Worm (Caenorhabditis elegans) whole organism, late embryonic: ENCODE data around the gene noca-2.
A peak's percentile ranks its signal among the peaks of the same experiment; 100 is the strongest.

Experiments used
- C08G9.2 ChIP-seq: sonication (generic microtip); optimal IDR thresholded peaks from 2 replicates; lab custom pipeline; 2016; ENCODE audit warnings: mild to moderate bottlenecking, missing genetic modification characterization, moderate library complexity, missing compliant biosample characterization
- C38D4.7 ChIP-seq: fragments of 200-800 bp; sonication (Bioruptor generic); optimal IDR thresholded peaks from 2 replicates; lab custom pipeline; 2018; ENCODE audit warnings: mild to moderate bottlenecking, missing genetic modification characterization, moderate library complexity, missing compliant biosample characterization
- F13H6.1 ChIP-seq: sonication (generic microtip); optimal IDR thresholded peaks from 2 replicates; lab custom pipeline; 2016; ENCODE audit warnings: missing genetic modification characterization, missing compliant biosample characterization
- K09A11.1 ChIP-seq: sonication (generic microtip); optimal IDR thresholded peaks from 2 replicates; lab custom pipeline; 2017; ENCODE audit warnings: antibody characterized with exemption, mild to moderate bottlenecking, missing genetic modification characterization, missing compliant biosample characterization; ENCODE audit not compliant: insufficient read depth
- T23F11.4 ChIP-seq: fragments of 200-800 bp; sonication (Bioruptor generic); optimal IDR thresholded peaks from 2 replicates; lab custom pipeline; 2018; ENCODE audit warnings: mild to moderate bottlenecking, missing genetic modification characterization, missing compliant biosample characterization
- Y22D7AL.16 ChIP-seq: sonication (generic microtip); optimal IDR thresholded peaks from 2 replicates; lab custom pipeline; 2016; ENCODE audit warnings: missing genetic modification characterization, missing compliant biosample characterization
- ama-1 ChIP-seq: fragments of 150-350 bp; optimal IDR thresholded peaks from 2 replicates; lab custom pipeline; 2014
- ceh-18 ChIP-seq: sonication (generic microtip); optimal IDR thresholded peaks from 2 replicates; lab custom pipeline; 2016; ENCODE audit warnings: missing genetic modification characterization, missing compliant biosample characterization
- ceh-19 ChIP-seq: fragments of 200-800 bp; sonication (Bioruptor generic); optimal IDR thresholded peaks from 2 replicates; lab custom pipeline; 2018; ENCODE audit warnings: mild to moderate bottlenecking, missing genetic modification characterization, missing compliant biosample characterization
- ceh-2 ChIP-seq: sonication (generic microtip); optimal IDR thresholded peaks from 2 replicates; lab custom pipeline; 2016; ENCODE audit warnings: missing genotype, missing genetic modification characterization, missing compliant biosample characterization
- ceh-22 ChIP-seq: sonication (generic microtip); optimal IDR thresholded peaks from 2 replicates; lab custom pipeline; 2017; ENCODE audit warnings: missing biosample characterization, missing genetic modification characterization
- ceh-24 ChIP-seq: sonication (generic microtip); optimal IDR thresholded peaks from 2 replicates; lab custom pipeline; 2016; ENCODE audit warnings: mild to moderate bottlenecking, missing genetic modification characterization, missing compliant biosample characterization
- ceh-31 ChIP-seq: sonication (generic microtip); optimal IDR thresholded peaks from 2 replicates; lab custom pipeline; 2016; ENCODE audit warnings: missing genetic modification characterization, missing compliant biosample characterization
- ceh-45 ChIP-seq: fragments of 200-800 bp; sonication (Bioruptor generic); IDR thresholded peaks from 2 replicates; pipeline ENCODE4 v1.3.6; 2022; ENCODE audit warnings: missing genetic modification reagents, missing genetic modification characterization, missing compliant biosample characterization
- ceh-48 ChIP-seq: sonication (generic microtip); optimal IDR thresholded peaks from 2 replicates; lab custom pipeline; 2016; ENCODE audit warnings: missing genetic modification characterization, inconsistent platforms, missing compliant biosample characterization
- dmd-4 ChIP-seq: sonication (generic microtip); optimal IDR thresholded peaks from 2 replicates; lab custom pipeline; 2016; ENCODE audit warnings: borderline replicate concordance, missing genetic modification characterization, missing compliant biosample characterization
- dve-1 ChIP-seq: sonication (generic microtip); optimal IDR thresholded peaks from 2 replicates; lab custom pipeline; 2017; ENCODE audit warnings: antibody characterized with exemption, mild to moderate bottlenecking, missing genetic modification characterization, missing compliant biosample characterization
- elt-2 ChIP-seq: sonication (generic microtip); optimal IDR thresholded peaks from 2 replicates; lab custom pipeline; 2016; ENCODE audit warnings: missing genetic modification reagents, missing genetic modification characterization, missing compliant biosample characterization
- elt-4 ChIP-seq: sonication (generic microtip); optimal IDR thresholded peaks from 2 replicates; lab custom pipeline; 2016; ENCODE audit warnings: missing genetic modification characterization, missing compliant biosample characterization
- eyg-1 ChIP-seq: sonication (generic microtip); optimal IDR thresholded peaks from 2 replicates; lab custom pipeline; 2016; ENCODE audit warnings: missing genotype, missing genetic modification characterization, missing compliant biosample characterization
- fax-1 ChIP-seq: sonication (generic microtip); optimal IDR thresholded peaks from 2 replicates; lab custom pipeline; 2016; ENCODE audit warnings: missing genotype, missing genetic modification characterization, missing compliant biosample characterization
- hlh-15 ChIP-seq: sonication (generic microtip); optimal IDR thresholded peaks from 2 replicates; lab custom pipeline; 2016; ENCODE audit warnings: missing genetic modification characterization, missing compliant biosample characterization
- hlh-30 ChIP-seq: sonication (generic microtip); optimal IDR thresholded peaks from 2 replicates; lab custom pipeline; 2017; ENCODE audit warnings: antibody characterized with exemption, missing genetic modification characterization, missing compliant biosample characterization; ENCODE audit not compliant: insufficient read depth
- hlh-8 ChIP-seq: sonication (generic microtip); optimal IDR thresholded peaks from 2 replicates; lab custom pipeline; 2016; ENCODE audit warnings: missing genotype, missing genetic modification characterization, missing compliant biosample characterization
- lim-6 ChIP-seq: sonication (generic microtip); optimal IDR thresholded peaks from 2 replicates; lab custom pipeline; 2016; ENCODE audit warnings: missing genetic modification characterization, missing compliant biosample characterization
- nfya-1 ChIP-seq: sonication (generic microtip); optimal IDR thresholded peaks from 2 replicates; lab custom pipeline; 2017; ENCODE audit warnings: missing genetic modification characterization, mild to moderate bottlenecking, missing compliant biosample characterization, antibody characterized with exemption, moderate library complexity
- npax-4 ChIP-seq: sonication (generic microtip); optimal IDR thresholded peaks from 2 replicates; lab custom pipeline; 2016; ENCODE audit warnings: missing genetic modification characterization, missing compliant biosample characterization
- pag-3 ChIP-seq: sonication (generic microtip); optimal IDR thresholded peaks from 2 replicates; lab custom pipeline; 2016; ENCODE audit warnings: missing compliant biosample characterization, missing genetic modification characterization, borderline replicate concordance
- pha-2 ChIP-seq: sonication (generic microtip); optimal IDR thresholded peaks from 2 replicates; lab custom pipeline; 2017; ENCODE audit warnings: mild to moderate bottlenecking, missing genetic modification characterization, missing compliant biosample characterization
- pros-1 ChIP-seq: fragments of 150-350 bp; optimal IDR thresholded peaks from 2 replicates; lab custom pipeline; 2014; ENCODE audit warnings: missing biosample characterization, missing genetic modification reagents, missing genetic modification characterization
- sdc-2 ChIP-seq: sonication (generic microtip); optimal IDR thresholded peaks from 2 replicates; lab custom pipeline; 2016; ENCODE audit warnings: missing genotype, missing genetic modification characterization, missing compliant biosample characterization
- sox-4 ChIP-seq: sonication (generic microtip); optimal IDR thresholded peaks from 2 replicates; lab custom pipeline; 2017; ENCODE audit warnings: mild to moderate bottlenecking, missing genetic modification characterization, inconsistent platforms, missing compliant biosample characterization
- tbx-7 ChIP-seq: sonication (generic microtip); optimal IDR thresholded peaks from 2 replicates; lab custom pipeline; 2016; ENCODE audit warnings: missing genotype, missing genetic modification characterization, missing compliant biosample characterization
- ttx-3 ChIP-seq: sonication (generic microtip); optimal IDR thresholded peaks from 2 replicates; lab custom pipeline; 2016; ENCODE audit warnings: missing genetic modification reagents, missing genetic modification characterization, missing compliant biosample characterization
- unc-42 ChIP-seq: sonication (generic microtip); optimal IDR thresholded peaks from 2 replicates; lab custom pipeline; 2016; ENCODE audit warnings: missing genotype, missing genetic modification characterization, missing compliant biosample characterization
- unc-55 ChIP-seq: sonication (generic microtip); optimal IDR thresholded peaks from 2 replicates; lab custom pipeline; 2017; ENCODE audit warnings: missing biosample characterization, missing genetic modification reagents, missing genetic modification characterization
- unc-86 ChIP-seq: sonication (generic microtip); optimal IDR thresholded peaks from 2 replicates; lab custom pipeline; 2016; ENCODE audit warnings: missing genetic modification characterization, missing compliant biosample characterization
- ztf-16 ChIP-seq: sonication (generic microtip); optimal IDR thresholded peaks from 2 replicates; lab custom pipeline; 2017; ENCODE audit warnings: missing genetic modification characterization, missing compliant biosample characterization

The noca-2 gene

ce11 chrX:11700263-11700662, 33.3 kb downstream of the noca-2 start, which contains the start of gene C44C10.15:
C44C10.15 (minus strand) TSS chrX:11700363.
- TF ChIP-seq ceh-24 (tag; lab: Kevin White, UChicago) (no peak), sdc-2 (no peak), T23F11.4 (GFP tag; lab: Kevin White, UChicago) (no peak), nfya-1 (tag; lab: Kevin White, UChicago) (no peak), elt-2 (no peak), pros-1 (tag; lab: Kevin White, UChicago) (no peak), tbx-7 (tag; lab: Kevin White, UChicago) (no peak), ztf-16 (tag; lab: Kevin White, UChicago) (no peak), unc-55 (no peak), fax-1 (tag; lab: Kevin White, UChicago) (no peak), hlh-8 (tag; lab: Kevin White, UChicago) (no peak), K09A11.1 (tag; lab: Kevin White, UChicago) (no peak), F13H6.1 (tag; lab: Kevin White, UChicago) (no peak), ttx-3 (tag; lab: Kevin White, UChicago) (no peak), dmd-4 (tag; lab: Kevin White, UChicago) (no peak), npax-4 (tag; lab: Kevin White, UChicago) (no peak), dve-1 (tag; lab: Kevin White, UChicago) (no peak), pag-3 (tag; lab: Kevin White, UChicago) (no peak), hlh-15 (tag; lab: Kevin White, UChicago) (no peak), elt-4 (tag; lab: Kevin White, UChicago) (no peak)

ce11 chrX:11702236-11702635, 35.3 kb downstream of the noca-2 start, which contains the start of gene C44C10.3:
C44C10.3 (plus strand) TSS chrX:11702536.
- TF ChIP-seq Y22D7AL.16 (tag; lab: Kevin White, UChicago) = no peak
- no peak for TF ChIP-seq ttx-3 (tag; lab: Kevin White, UChicago)
- TF ChIP-seq tbx-7 (tag; lab: Kevin White, UChicago) = no peak
- no peak for TF ChIP-seq ceh-48 (tag; lab: Kevin White, UChicago)
- TF ChIP-seq ceh-18 (tag; lab: Kevin White, UChicago) = no peak
- TF ChIP-seq ama-1 (lab: Kevin White, UChicago) = no peak
- no peak for TF ChIP-seq ceh-2
- no peak for TF ChIP-seq F13H6.1 (tag; lab: Kevin White, UChicago)
- no peak for TF ChIP-seq C38D4.7
- TF ChIP-seq, all 69 proteins: peak for 0

ce11 chrX:11710229-11710628, 43.3 kb downstream of the noca-2 start, which contains the start of gene C44C10.11:
C44C10.11 (minus strand) TSS chrX:11710343.
- TF ChIP-seq unc-42 (tag; lab: Kevin White, UChicago) = peak; percentile 11
- TF ChIP-seq ceh-2 = no peak

ce11 chrX:11711437-11712080, 44.6 kb downstream of the noca-2 start:
- TF ChIP-seq ceh-18 (tag; lab: Kevin White, UChicago) (no peak), ceh-2 (no peak), C08G9.2 (tag; lab: Kevin White, UChicago) (no peak), elt-4 (tag; lab: Kevin White, UChicago) (peak; percentile 69), ceh-19 (GFP tag; lab: Kevin White, UChicago) (no peak), lim-6 (tag; lab: Kevin White, UChicago) (no peak), hlh-30 (tag; lab: Kevin White, UChicago) (no peak), sox-4 (tag; lab: Kevin White, UChicago) (no peak), pha-2 (tag; lab: Kevin White, UChicago) (no peak), ceh-45 (GFP tag; lab: Robert Waterston, UW) (0 out of 2 replicates have a peak, but pooled peaks have one; percentile 14), pag-3 (tag; lab: Kevin White, UChicago) (no peak), unc-55 (no peak), eyg-1 (no peak), unc-86 (no peak), ceh-22 (tag; lab: Kevin White, UChicago) (no peak), ceh-31 (tag; lab: Kevin White, UChicago) (no peak)
